Fruit fly (Drosophila melanogaster): Measurements from ENCODE around the gene Taf7.

Taf7 gene

DNA sequence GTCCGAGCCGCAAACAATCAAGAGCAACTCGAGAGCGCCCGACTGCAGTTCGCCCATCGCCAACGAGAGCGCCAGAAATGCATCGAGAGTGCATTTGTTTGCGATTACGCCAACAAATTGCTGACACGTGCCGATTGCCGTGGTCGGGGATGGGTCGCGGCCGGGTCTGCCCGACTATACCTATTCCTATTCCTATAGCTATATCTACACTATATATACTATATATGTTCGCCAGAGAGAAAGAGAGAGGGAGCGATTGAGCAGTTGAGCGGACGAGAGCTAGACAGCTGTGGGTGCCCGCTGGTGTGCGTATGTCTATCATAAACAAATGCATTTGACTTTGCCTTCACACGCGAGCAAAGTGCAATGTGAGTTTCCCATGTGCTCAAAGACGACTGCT is 40.2 kb downstream of the Taf7 start (continued):
- TF ChIP-seq Dip2 (GFP tag; IDR thresholded peaks at IDR 0.05) (no peak), Bgb (GFP tag; IDR thresholded peaks at IDR 0.05; ENCODE audit: partially characterized antibody) (no peak), CG17912 (GFP tag; optimal IDR thresholded peaks at IDR 0.05) (no peak), lbe (GFP tag; optimal IDR thresholded peaks at IDR 0.05) (no peak), h (optimal IDR thresholded peaks at IDR 0.05) (no peak), tin (GFP tag; optimal IDR thresholded peaks at IDR 0.05) (no peak), crol (GFP tag; IDR thresholded peaks at IDR 0.05) (no peak), Doc3 (GFP tag; IDR thresholded peaks at IDR 0.05; ENCODE audit: partially characterized antibody) (no peak), CG2199 (GFP tag; IDR thresholded peaks at IDR 0.05) (peak; percentile 22; the same call in 1 of the 3 replicates), twi (tag; optimal IDR thresholded peaks at IDR 0.05) (peak; percentile 20), Hand (GFP tag; optimal IDR thresholded peaks at IDR 0.05) (no peak), Hr78 (GFP tag; optimal IDR thresholded peaks at IDR 0.05) (no peak), Stat92E (GFP tag; optimal IDR thresholded peaks at IDR 0.05) (no peak), Fer2 (tag; optimal IDR thresholded peaks at IDR 0.05) (no peak), otp (GFP tag; IDR thresholded peaks at IDR 0.05) (no peak), CG33213 (GFP tag; optimal IDR thresholded peaks at IDR 0.05) (no peak), ssp (GFP tag; IDR thresholded peaks at IDR 0.05) (no peak), mld (GFP tag; IDR thresholded peaks at IDR 0.05; ENCODE audit: partially characterized antibody) (no peak), unc-4 (GFP tag; IDR thresholded peaks at IDR 0.05; ENCODE audit: partially characterized antibody) (no peak), Nf-YB (GFP tag; optimal IDR thresholded peaks at IDR 0.05) (peak; percentile 49), E2f2 (GFP tag; IDR thresholded peaks at IDR 0.05) (no peak), CG2712 (tag; optimal IDR thresholded peaks at IDR 0.05) (no peak), Trl (optimal IDR thresholded peaks at IDR 0.05) (peak in 1 of 2 experiments; percentile 25), Trl (GFP tag; optimal IDR thresholded peaks at IDR 0.05) (no peak), CG14050 (GFP tag; IDR thresholded peaks at IDR 0.05) (no peak), CG9932 (GFP tag; IDR thresholded peaks at IDR 0.05) (no peak), CG3838 (GFP tag; optimal IDR thresholded peaks at IDR 0.05) (no peak)

DNA sequence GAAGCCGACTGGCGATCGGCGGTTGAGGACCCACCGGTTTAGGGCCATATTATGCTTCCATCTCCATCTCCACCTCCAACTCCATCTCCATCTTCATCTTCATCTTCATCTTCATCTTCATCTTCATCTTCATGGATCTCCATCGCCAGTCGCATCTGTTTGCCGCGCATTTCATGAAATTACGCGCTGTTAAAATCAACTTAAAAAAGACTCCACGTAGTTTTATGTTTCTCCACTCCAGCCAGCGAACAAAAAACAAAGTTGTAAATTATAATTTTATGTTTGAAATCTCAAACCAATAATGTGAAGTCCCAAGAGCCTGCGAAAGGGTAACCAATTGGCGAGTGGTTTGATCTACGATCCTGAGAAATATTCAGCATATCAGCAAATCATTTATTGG is 43.0 kb downstream of the Taf7 start:
- TF ChIP-seq CG7786 (GFP tag; optimal IDR thresholded peaks at IDR 0.05) (no peak), Ets65A (GFP tag) (peak; percentile 65)

DNA sequence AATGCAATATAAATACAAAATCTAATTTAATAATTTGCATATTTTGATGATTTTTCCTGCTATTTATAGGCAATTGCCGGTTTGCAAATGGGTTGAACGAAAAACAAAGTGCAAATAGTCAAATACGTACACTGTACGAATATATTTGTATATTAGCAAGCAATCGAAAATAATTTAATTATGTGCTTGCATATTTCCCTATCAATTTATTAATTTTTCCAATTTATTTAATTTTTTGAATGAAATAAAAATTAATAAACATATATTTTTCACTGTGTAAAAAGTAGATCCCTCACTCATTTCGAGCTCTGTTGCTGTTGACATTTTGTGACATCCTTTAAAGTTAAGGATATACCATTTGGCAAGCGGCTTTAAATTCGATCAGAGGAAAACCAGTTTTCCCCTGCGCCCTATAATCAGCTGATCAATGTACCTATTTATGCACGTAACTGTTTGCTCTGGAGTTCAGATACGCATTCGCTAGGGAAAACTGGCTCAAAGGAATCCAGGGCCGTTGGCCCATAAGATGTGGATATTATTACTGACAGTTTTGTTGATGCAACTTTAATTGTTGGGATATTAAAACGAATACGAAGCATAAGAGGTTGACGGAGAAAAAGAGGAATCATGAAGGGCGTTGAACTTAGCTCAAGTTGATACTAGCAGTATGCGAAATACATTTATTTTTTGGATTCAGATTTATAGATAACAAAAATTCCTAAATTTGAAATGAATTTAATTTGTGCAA is 46.1 kb downstream of the Taf7 start:
- TF ChIP-seq gsb-n (tag; optimal IDR thresholded peaks at IDR 0.05) (no peak), CG10274 (GFP tag; optimal IDR thresholded peaks at IDR 0.05) (no peak), cg (GFP tag; optimal IDR thresholded peaks at IDR 0.05) (no peak), crp (GFP tag; optimal IDR thresholded peaks at IDR 0.05) (no peak), sens (GFP tag) (peak; percentile 23), gem (tag; optimal IDR thresholded peaks at IDR 0.05) (peak; percentile 19), CG11398 (GFP tag; optimal IDR thresholded peaks at IDR 0.05) (no peak), Eip74EF (GFP tag; optimal IDR thresholded peaks at IDR 0.05) (no peak), CG8089 (GFP tag; optimal IDR thresholded peaks at IDR 0.05) (no peak), Ada2b (GFP tag; IDR thresholded peaks at IDR 0.05) (no peak), pb (GFP tag; optimal IDR thresholded peaks at IDR 0.05) (no peak), sim (GFP tag; IDR thresholded peaks at IDR 0.05) (no peak)

Measured in whole organism, embryonic.